Worm (Caenorhabditis elegans): ENCODE results near the gene eel-1.
A peak's percentile ranks its signal among the peaks of the same experiment; 100 is the strongest.

The eel-1 gene

DNA sequence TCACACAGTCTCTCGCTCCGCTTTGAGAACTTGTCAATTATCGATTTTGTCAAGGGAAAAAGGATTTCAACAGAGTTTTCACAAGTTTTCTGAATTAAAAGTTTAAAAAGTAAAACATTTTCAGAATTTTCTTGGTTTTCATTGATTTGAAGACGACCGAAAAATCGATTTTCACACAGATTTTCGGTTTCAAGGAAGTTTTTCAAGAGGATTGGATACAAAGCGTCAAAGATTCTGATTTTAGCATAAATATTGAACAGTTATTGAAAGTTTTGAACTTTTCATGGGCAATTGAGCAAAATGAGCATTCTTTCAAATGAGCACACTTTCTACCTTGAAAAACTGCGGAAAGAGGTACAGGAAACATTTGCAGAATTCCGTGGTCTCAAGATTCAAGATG lies 22.1 kb upstream of the eel-1 start, which contains the start of gene Y67D8C.2:
TSS of gene Y67D8C.2 (plus strand) at position 301 of the 400 bp plus-strand sequence.
- TF ChIP-seq ztf-29 (GFP tag; IDR thresholded peaks at IDR 0.05) (no peak), T22C8.4 (GFP tag; IDR thresholded peaks at IDR 0.05) (0 out of 2 replicates have a peak, but pooled peaks have one; percentile 15)

- TF ChIP-seq med-1 (GFP tag; optimal IDR thresholded peaks at IDR 0.05; ENCODE audit: insufficient read depth) (no peak), klf-2 (GFP tag; conservative IDR thresholded peaks at IDR 0.05) (no peak), flt-1 (GFP tag; IDR thresholded peaks at IDR 0.05) (no peak), cog-1 (tag; optimal IDR thresholded peaks at IDR 0.05) (no peak), ztf-23 (GFP tag; IDR thresholded peaks at IDR 0.05) (no peak), tab-1 (GFP tag; IDR thresholded peaks at IDR 0.05) (no peak), ztf-29 (GFP tag; IDR thresholded peaks at IDR 0.05) (no peak), T22C8.4 (GFP tag; IDR thresholded peaks at IDR 0.05) (no peak), ref-1 (GFP tag; conservative IDR thresholded peaks at IDR 0.05) (no peak)
These were observed 19.8 kb upstream of the eel-1 start, which contains the start of gene cpg-9 for ce11 chrIV:3069619-3070260. Gene cpg-9 (minus strand): TSS chrIV:3070210.

DNA sequence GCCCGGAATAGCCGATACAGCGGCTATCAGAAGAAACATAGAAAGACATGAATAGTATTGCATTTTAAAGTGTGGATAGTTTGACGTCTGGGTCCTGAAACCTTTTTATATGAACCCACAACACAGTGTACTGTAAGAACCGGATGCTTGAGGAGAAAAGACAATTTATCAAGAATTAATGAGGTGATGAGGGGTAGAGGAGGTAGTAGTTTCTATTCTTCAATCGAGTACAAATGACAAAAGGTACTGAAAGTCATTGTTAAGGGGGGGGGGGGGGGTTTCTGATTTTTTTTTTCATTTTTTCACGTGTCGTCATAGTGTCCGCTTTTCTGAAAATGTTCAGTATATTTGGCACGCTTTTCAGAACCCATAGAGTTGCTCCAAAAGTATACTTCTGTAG lies 16.9 kb upstream of the eel-1 start, which contains the start of gene Y67D8C.7:
TSS of gene Y67D8C.7 (minus strand) at position 101 of the 400 bp plus-strand sequence.
- TF ChIP-seq cog-1 (tag; optimal IDR thresholded peaks at IDR 0.05) (no peak), flt-1 (GFP tag; IDR thresholded peaks at IDR 0.05) (no peak), ztf-23 (GFP tag; IDR thresholded peaks at IDR 0.05) (no peak), klf-2 (GFP tag; conservative IDR thresholded peaks at IDR 0.05) (no peak), T22C8.4 (GFP tag; IDR thresholded peaks at IDR 0.05) (no peak), ztf-29 (GFP tag; IDR thresholded peaks at IDR 0.05) (no peak), ref-1 (GFP tag; conservative IDR thresholded peaks at IDR 0.05) (no peak), tab-1 (GFP tag; IDR thresholded peaks at IDR 0.05) (no peak), med-1 (GFP tag; optimal IDR thresholded peaks at IDR 0.05; ENCODE audit: insufficient read depth) (no peak)

- TF ChIP-seq klf-2 (GFP tag; conservative IDR thresholded peaks at IDR 0.05) (no peak), med-1 (GFP tag; optimal IDR thresholded peaks at IDR 0.05; ENCODE audit: insufficient read depth) (no peak), tab-1 (GFP tag; IDR thresholded peaks at IDR 0.05) (no peak), ztf-29 (GFP tag; IDR thresholded peaks at IDR 0.05) (no peak), T22C8.4 (GFP tag; IDR thresholded peaks at IDR 0.05) (no peak), ref-1 (GFP tag; conservative IDR thresholded peaks at IDR 0.05) (no peak), ztf-23 (GFP tag; IDR thresholded peaks at IDR 0.05) (no peak), flt-1 (GFP tag; IDR thresholded peaks at IDR 0.05) (no peak), cog-1 (tag; optimal IDR thresholded peaks at IDR 0.05) (no peak)
These were observed 13.1 kb upstream of the eel-1 start, which contains the start of gene Y67D8C.6 for ce11 chrIV:3062936-3063439. Gene Y67D8C.6 (minus strand): TSS chrIV:3063389.

- TF ChIP-seq tab-1 (GFP tag; IDR thresholded peaks at IDR 0.05): no peak
- no peak for TF ChIP-seq ztf-23 (GFP tag; IDR thresholded peaks at IDR 0.05)
- no peak for TF ChIP-seq klf-2 (GFP tag; conservative IDR thresholded peaks at IDR 0.05)
- TF ChIP-seq ztf-29 (GFP tag; IDR thresholded peaks at IDR 0.05): no peak
- no peak for TF ChIP-seq ref-1 (GFP tag; conservative IDR thresholded peaks at IDR 0.05)
- TF ChIP-seq flt-1 (GFP tag; IDR thresholded peaks at IDR 0.05): no peak
- TF ChIP-seq cog-1 (tag; optimal IDR thresholded peaks at IDR 0.05): no peak
- TF ChIP-seq med-1 (GFP tag; optimal IDR thresholded peaks at IDR 0.05; ENCODE audit: insufficient read depth): no peak
- TF ChIP-seq T22C8.4 (GFP tag; IDR thresholded peaks at IDR 0.05): no peak
These were observed 5.9 kb upstream of the eel-1 start for ce11 chrIV:3055848-3056247.

DNA sequence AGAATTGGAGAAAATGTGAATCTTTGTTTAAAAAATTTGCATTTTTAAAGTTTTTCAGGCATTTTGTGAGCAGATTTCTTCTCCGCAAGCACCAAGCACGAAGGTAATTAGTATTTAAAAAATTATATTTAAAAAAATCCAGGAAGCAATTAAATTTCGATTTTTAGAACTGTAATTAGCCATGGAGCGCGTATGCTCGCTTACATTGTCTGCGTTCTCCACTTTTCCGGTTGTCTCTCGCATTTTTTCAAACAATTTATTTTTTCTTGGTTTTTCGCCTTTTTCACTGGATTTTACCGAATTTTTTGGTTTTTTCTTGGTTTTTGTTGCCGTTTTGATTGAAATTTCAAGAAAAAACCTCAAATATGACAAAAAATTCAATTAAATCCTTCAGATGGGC lies 5.4 kb upstream of the eel-1 start:
- no peak for TF ChIP-seq cog-1 (tag; optimal IDR thresholded peaks at IDR 0.05)
- no peak for TF ChIP-seq tab-1 (GFP tag; IDR thresholded peaks at IDR 0.05)

- TF ChIP-seq klf-2 (GFP tag; conservative IDR thresholded peaks at IDR 0.05) (no peak), T22C8.4 (GFP tag; IDR thresholded peaks at IDR 0.05) (no peak), ref-1 (GFP tag; conservative IDR thresholded peaks at IDR 0.05) (no peak), tab-1 (GFP tag; IDR thresholded peaks at IDR 0.05) (no peak), ztf-29 (GFP tag; IDR thresholded peaks at IDR 0.05) (no peak), flt-1 (GFP tag; IDR thresholded peaks at IDR 0.05) (no peak), med-1 (GFP tag; optimal IDR thresholded peaks at IDR 0.05; ENCODE audit: insufficient read depth) (no peak), ztf-23 (GFP tag; IDR thresholded peaks at IDR 0.05) (no peak), cog-1 (tag; optimal IDR thresholded peaks at IDR 0.05) (no peak)
These were observed 3.5 kb upstream of the eel-1 start, which contains the start of gene ivph-3 for ce11 chrIV:3053428-3053827. Gene ivph-3 (plus strand): TSS chrIV:3053728.

ce11 chrIV:3046889-3047288 lies 3.0 kb downstream of the eel-1 start:
- TF ChIP-seq tab-1 (GFP tag; IDR thresholded peaks at IDR 0.05) (no peak), ztf-23 (GFP tag; IDR thresholded peaks at IDR 0.05) (no peak), ztf-29 (GFP tag; IDR thresholded peaks at IDR 0.05) (no peak), cog-1 (tag; optimal IDR thresholded peaks at IDR 0.05) (no peak), flt-1 (GFP tag; IDR thresholded peaks at IDR 0.05) (no peak), med-1 (GFP tag; optimal IDR thresholded peaks at IDR 0.05; ENCODE audit: insufficient read depth) (no peak), ref-1 (GFP tag; conservative IDR thresholded peaks at IDR 0.05) (no peak), T22C8.4 (GFP tag; IDR thresholded peaks at IDR 0.05) (no peak), klf-2 (GFP tag; conservative IDR thresholded peaks at IDR 0.05) (no peak)

- TF ChIP-seq klf-2 (GFP tag; conservative IDR thresholded peaks at IDR 0.05) (no peak), ztf-29 (GFP tag; IDR thresholded peaks at IDR 0.05) (no peak), tab-1 (GFP tag; IDR thresholded peaks at IDR 0.05) (no peak), cog-1 (tag; optimal IDR thresholded peaks at IDR 0.05) (no peak), med-1 (GFP tag; optimal IDR thresholded peaks at IDR 0.05; ENCODE audit: insufficient read depth) (no peak)
These were observed 3.9 kb downstream of the eel-1 start for ce11 chrIV:3046009-3046408.

DNA sequence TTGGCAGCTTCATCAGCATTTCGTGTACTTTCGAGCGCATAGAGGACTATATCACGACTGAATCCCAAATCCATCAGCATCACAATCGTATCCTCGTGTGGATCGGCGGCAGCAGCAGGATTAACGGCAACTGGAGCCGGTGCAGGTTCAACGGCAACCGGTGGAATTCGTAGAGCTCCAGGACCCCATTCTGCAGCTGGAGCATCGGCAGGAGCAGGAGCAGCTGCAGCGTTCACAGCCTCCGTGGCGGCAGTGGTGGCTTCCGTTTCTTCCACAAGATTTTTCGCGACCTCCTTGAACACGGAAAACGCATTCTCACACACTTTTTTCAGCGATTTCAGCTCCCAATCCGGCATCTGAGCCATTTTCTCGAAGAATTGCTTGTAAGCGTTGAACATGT lies 5.7 kb downstream of the eel-1 start:
- no peak for TF ChIP-seq med-1 (GFP tag; optimal IDR thresholded peaks at IDR 0.05; ENCODE audit: insufficient read depth)
- no peak for TF ChIP-seq ztf-29 (GFP tag; IDR thresholded peaks at IDR 0.05)
- TF ChIP-seq cog-1 (tag; optimal IDR thresholded peaks at IDR 0.05): no peak
- no peak for TF ChIP-seq T22C8.4 (GFP tag; IDR thresholded peaks at IDR 0.05)
- no peak for TF ChIP-seq flt-1 (GFP tag; IDR thresholded peaks at IDR 0.05)
- no peak for TF ChIP-seq klf-2 (GFP tag; conservative IDR thresholded peaks at IDR 0.05)
- TF ChIP-seq ref-1 (GFP tag; conservative IDR thresholded peaks at IDR 0.05): no peak

Data from whole organism, midembryonic.